Fruit fly (Drosophila melanogaster) whole organism, embryonic: ENCODE measurements around the gene Mul1.

Experiments used
- CG1647 ChIP-seq: fragments of 200-800 bp; sonication (Bioruptor generic); optimal IDR thresholded peaks from 3 replicates; lab custom pipeline; 2016; ENCODE audit warnings: missing biosample characterization, missing genetic modification characterization
- CG30431 ChIP-seq: fragments of 200-800 bp; sonication (Bioruptor generic); optimal IDR thresholded peaks from 2 replicates; lab custom pipeline; 2017; ENCODE audit warnings: missing biosample characterization, missing genetic modification characterization
- Dfd ChIP-seq, 2 experiments: fragments of >200 bp; optimal IDR thresholded peaks; 2 replicates each; lab custom pipeline; 2017; ENCODE audit warnings: missing biosample characterization in 2 of 2, missing genetic modification characterization in 2 of 2
- Ets65A ChIP-seq: fragments of 200-800 bp; sonication (Bioruptor generic); peaks from one replicate; lab custom pipeline; 2016; ENCODE audit warnings: missing biosample characterization, missing genetic modification characterization
- HLH54F ChIP-seq: fragments of 200-800 bp; sonication (Bioruptor generic); optimal IDR thresholded peaks from 3 replicates; lab custom pipeline; 2016; ENCODE audit warnings: missing biosample characterization, missing genetic modification characterization
- Hmx ChIP-seq: fragments of 200-800 bp; sonication (Bioruptor generic); optimal IDR thresholded peaks from 2 replicates; lab custom pipeline; 2016; ENCODE audit warnings: missing biosample characterization, missing genetic modification characterization
- MESR4 ChIP-seq: fragments of 200-800 bp; sonication (Bioruptor generic); optimal IDR thresholded peaks from 2 replicates; lab custom pipeline; 2018; ENCODE audit warnings: missing biosample characterization, mild to moderate bottlenecking, missing genetic modification characterization, moderate library complexity
- Oli ChIP-seq: fragments of 200-800 bp; sonication (Bioruptor generic); optimal IDR thresholded peaks from 2 replicates; lab custom pipeline; 2018; ENCODE audit warnings: missing biosample characterization, mild to moderate bottlenecking, missing genetic modification characterization, moderate library complexity
- Opbp ChIP-seq: fragments of 200-800 bp; sonication (Bioruptor generic); IDR thresholded peaks from 3 replicates; pipeline ENCODE4 v1.3.6; 2022; ENCODE audit warnings: missing biosample characterization, missing genetic modification characterization; ENCODE audit not compliant: partially characterized antibody
- eve ChIP-seq, 2 experiments: fragments of >200 bp; optimal IDR thresholded peaks; 2 replicates each; lab custom pipeline; 2017; ENCODE audit warnings: missing biosample characterization in 2 of 2, missing genetic modification characterization in 2 of 2
- jigr1 ChIP-seq: fragments of 200-800 bp; sonication (Bioruptor generic); IDR thresholded peaks from 3 replicates; pipeline ENCODE4 v1.3.6; 2022; ENCODE audit warnings: missing biosample characterization, missing genetic modification characterization
- sna ChIP-seq: fragments of 200-800 bp; sonication (Bioruptor generic); IDR thresholded peaks from 2 replicates; pipeline ENCODE4 v1.3.6; 2022; ENCODE audit warnings: missing biosample characterization, missing genetic modification characterization; ENCODE audit not compliant: partially characterized antibody
- vfl ChIP-seq: fragments of 200-800 bp; sonication (Bioruptor generic); optimal IDR thresholded peaks from 2 replicates; lab custom pipeline; 2016; ENCODE audit warnings: missing biosample characterization, missing genetic modification characterization

- no peak for TF ChIP-seq vfl
- no peak for TF ChIP-seq Ets65A
- no peak for TF ChIP-seq eve (GFP tag; optimal IDR thresholded peaks at IDR 0.05; lab: Kevin White, UChicago)
- no peak for TF ChIP-seq Opbp
- TF ChIP-seq sna (GFP tag; lab: Robert Waterston, UW): no peak
- no peak for TF ChIP-seq CG1647 (GFP tag; lab: Kevin White, UChicago)
- TF ChIP-seq MESR4 (GFP tag; lab: Kevin White, UChicago): no peak
- TF ChIP-seq Oli (tag; lab: Kevin White, UChicago): no peak
- no peak for TF ChIP-seq Dfd (GFP tag; optimal IDR thresholded peaks at IDR 0.05; lab: Kevin White, UChicago)
- TF ChIP-seq HLH54F (GFP tag; lab: Kevin White, UChicago): no peak
- no peak for TF ChIP-seq jigr1 (GFP tag; lab: Robert Waterston, UW)
- no peak for TF ChIP-seq Hmx
- TF ChIP-seq CG30431: no peak
Observed at dm6 chr3L:4018228-4018928, 2.9 kb upstream of the Mul1 start, which contains the start of gene FoxL1.
